Worm (Caenorhabditis elegans) whole organism, midembryonic: ENCODE results near the gene Y55F3BR.6.

Experiments
- T22C8.4 ChIP-seq: fragments of 200-800 bp; sonication (Bioruptor generic); IDR thresholded peaks from 2 replicates; pipeline ENCODE4 v1.3.6; 2022; ENCODE audit warnings: missing genetic modification characterization, missing compliant biosample characterization
- cog-1 ChIP-seq: sonication (generic microtip); optimal IDR thresholded peaks from 2 replicates; lab custom pipeline; 2016; ENCODE audit warnings: missing genetic modification characterization, missing compliant biosample characterization
- flt-1 ChIP-seq: fragments of 200-800 bp; sonication (Bioruptor generic); IDR thresholded peaks from 2 replicates; pipeline ENCODE4 v1.3.6; 2022; ENCODE audit warnings: missing genetic modification characterization, missing compliant biosample characterization
- klf-2 ChIP-seq: fragments of 200-800 bp; sonication (Bioruptor generic); conservative IDR thresholded peaks from 2 replicates; pipeline ENCODE4 v1.3.6; 2022; ENCODE audit warnings: missing genetic modification reagents, missing genetic modification characterization, missing compliant biosample characterization
- med-1 ChIP-seq: sonication (generic microtip); optimal IDR thresholded peaks from 2 replicates; lab custom pipeline; 2017; ENCODE audit warnings: missing genetic modification characterization, mild to moderate bottlenecking, missing compliant biosample characterization, antibody characterized with exemption, missing genetic modification reagents; ENCODE audit not compliant: insufficient read depth
- ref-1 ChIP-seq: fragments of 200-800 bp; sonication (Bioruptor generic); conservative IDR thresholded peaks from 2 replicates; pipeline ENCODE4 v1.3.6; 2022; ENCODE audit warnings: missing genetic modification reagents, missing genetic modification characterization, missing compliant biosample characterization
- tab-1 ChIP-seq: fragments of 200-800 bp; sonication (Bioruptor generic); IDR thresholded peaks from 2 replicates; pipeline ENCODE4 v1.3.6; 2022; ENCODE audit warnings: missing genetic modification characterization, missing compliant biosample characterization
- ztf-23 ChIP-seq: fragments of 200-800 bp; sonication (Bioruptor generic); IDR thresholded peaks from 2 replicates; pipeline ENCODE4 v1.3.6; 2022; ENCODE audit warnings: missing genetic modification reagents, missing genetic modification characterization, missing compliant biosample characterization
- ztf-29 ChIP-seq: fragments of 200-800 bp; sonication (Bioruptor generic); IDR thresholded peaks from 2 replicates; pipeline ENCODE4 v1.3.6; 2022; ENCODE audit warnings: missing genetic modification reagents, missing genetic modification characterization, missing compliant biosample characterization

Y55F3BR.6 gene

ce11 chrIV:855483-855882 is 13.6 kb upstream of the Y55F3BR.6 start:
- TF ChIP-seq T22C8.4 (no peak), tab-1 (no peak), cog-1 (tag; lab: Kevin White, UChicago) (no peak), klf-2 (no peak), ztf-23 (GFP tag; lab: Robert Waterston, UW) (no peak), med-1 (no peak), ztf-29 (GFP tag; lab: Robert Waterston, UW) (no peak), flt-1 (GFP tag; lab: Robert Waterston, UW) (no peak), ref-1 (no peak)

ce11 chrIV:854357-855269 is 12.7 kb upstream of the Y55F3BR.6 start, which contains the start of the genes lem-4 and Y55F3BR.11:
lem-4 (minus strand) TSS chrIV:854780.
Y55F3BR.11 (plus strand) TSS chrIV:855219.
- TF ChIP-seq ztf-23 (GFP tag; lab: Robert Waterston, UW) (no peak), T22C8.4 (no peak), med-1 (no peak), klf-2 (no peak), tab-1 (no peak), flt-1 (GFP tag; lab: Robert Waterston, UW) (no peak), cog-1 (tag; lab: Kevin White, UChicago) (no peak), ref-1 (no peak), ztf-29 (GFP tag; lab: Robert Waterston, UW) (no peak)

ce11 chrIV:848956-849355 is 7.0 kb upstream of the Y55F3BR.6 start:
- peak; percentile 90 for TF ChIP-seq T22C8.4

ce11 chrIV:848207-848606 is 6.3 kb upstream of the Y55F3BR.6 start:
- TF ChIP-seq ref-1: no peak
- no peak for TF ChIP-seq klf-2
- TF ChIP-seq ztf-29 (GFP tag; lab: Robert Waterston, UW): no peak
- TF ChIP-seq cog-1 (tag; lab: Kevin White, UChicago): no peak
- TF ChIP-seq tab-1: no peak
- peak; percentile 42; the same call in 1 of the 2 replicates for TF ChIP-seq T22C8.4
- TF ChIP-seq med-1: no peak

- TF ChIP-seq med-1 (no peak), tab-1 (no peak)
These were observed 3.3 kb upstream of the Y55F3BR.6 start, which contains the start of gene lgc-33 for ce11 chrIV:845198-845597. lgc-33 (plus strand) TSS chrIV:845498.

ce11 chrIV:842630-843029 is 704 bp upstream of the Y55F3BR.6 start:
- TF ChIP-seq med-1: no peak
- peak; percentile 69 for TF ChIP-seq ztf-23 (GFP tag; lab: Robert Waterston, UW)
- TF ChIP-seq tab-1: peak; percentile 76
- 0 out of 2 replicates have a peak, but pooled peaks have one; percentile 54 for TF ChIP-seq T22C8.4
- no peak for TF ChIP-seq cog-1 (tag; lab: Kevin White, UChicago)
- TF ChIP-seq ref-1: peak; percentile 35; the same call in 1 of the 2 replicates
- peak; percentile 25; the same call in 1 of the 2 replicates for TF ChIP-seq ztf-29 (GFP tag; lab: Robert Waterston, UW)
- TF ChIP-seq flt-1 (GFP tag; lab: Robert Waterston, UW): peak; percentile 83
- 0 out of 2 replicates have a peak, but pooled peaks have one; percentile 56 for TF ChIP-seq klf-2

ce11 chrIV:833517-833916 is 8.4 kb downstream of the Y55F3BR.6 start:
- no peak for TF ChIP-seq flt-1 (GFP tag; lab: Robert Waterston, UW)
- no peak for TF ChIP-seq klf-2
- no peak for TF ChIP-seq T22C8.4
- no peak for TF ChIP-seq med-1
- no peak for TF ChIP-seq cog-1 (tag; lab: Kevin White, UChicago)
- TF ChIP-seq ztf-23 (GFP tag; lab: Robert Waterston, UW): no peak

ce11 chrIV:831796-832486 is 10.0 kb downstream of the Y55F3BR.6 start, which contains the start of the genes madf-1 and Y55F3BR.10:
madf-1 (minus strand) TSS chrIV:831896.
Y55F3BR.10 (plus strand) TSS chrIV:832436.
- TF ChIP-seq klf-2: no peak
- no peak for TF ChIP-seq cog-1 (tag; lab: Kevin White, UChicago)
- TF ChIP-seq ref-1: no peak
- no peak for TF ChIP-seq med-1
- TF ChIP-seq ztf-23 (GFP tag; lab: Robert Waterston, UW): no peak
- no peak for TF ChIP-seq T22C8.4

- no peak for TF ChIP-seq tab-1
- no peak for TF ChIP-seq flt-1 (GFP tag; lab: Robert Waterston, UW)
- no peak for TF ChIP-seq ztf-23 (GFP tag; lab: Robert Waterston, UW)
- no peak for TF ChIP-seq ztf-29 (GFP tag; lab: Robert Waterston, UW)
- no peak for TF ChIP-seq ref-1
- no peak for TF ChIP-seq cog-1 (tag; lab: Kevin White, UChicago)
- no peak for TF ChIP-seq med-1
- TF ChIP-seq klf-2: no peak
- TF ChIP-seq T22C8.4: no peak
These were observed 11.5 kb downstream of the Y55F3BR.6 start for ce11 chrIV:830262-830960.

ce11 chrIV:829691-830090 is 12.2 kb downstream of the Y55F3BR.6 start:
- TF ChIP-seq tab-1: no peak
- no peak for TF ChIP-seq klf-2
- no peak for TF ChIP-seq flt-1 (GFP tag; lab: Robert Waterston, UW)
- no peak for TF ChIP-seq ztf-23 (GFP tag; lab: Robert Waterston, UW)
- no peak for TF ChIP-seq med-1
- no peak for TF ChIP-seq ref-1
- TF ChIP-seq cog-1 (tag; lab: Kevin White, UChicago): no peak
- TF ChIP-seq T22C8.4: no peak
- no peak for TF ChIP-seq ztf-29 (GFP tag; lab: Robert Waterston, UW)
